Worm (Caenorhabditis elegans): ENCODE results near the gene T20D4.19.

T20D4.19 gene

DNA sequence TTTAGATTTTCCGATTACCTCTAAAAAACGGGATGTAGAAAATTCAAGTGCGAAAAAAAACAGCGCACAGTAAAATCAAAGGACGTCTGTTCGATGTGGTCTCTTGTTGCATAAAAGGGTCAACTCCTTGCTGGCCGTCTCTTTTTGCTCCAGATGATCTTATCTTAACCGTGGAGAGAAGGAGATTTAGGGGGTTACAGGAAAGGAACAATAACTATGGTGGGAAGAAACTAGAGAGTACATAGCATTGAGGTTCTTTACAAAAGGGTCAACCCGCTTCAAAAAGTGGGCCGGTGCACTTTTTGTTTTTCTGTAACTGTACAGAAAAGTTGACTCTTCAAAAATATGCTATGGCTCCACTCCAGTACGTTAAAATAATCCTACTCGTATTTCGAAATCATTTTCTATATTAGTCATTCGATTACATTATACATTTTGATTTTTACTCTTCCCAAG, at the start of gene T20D4.19, which contains the start of gene srj-9:
TSS of gene T20D4.19 (minus strand) at position 101 of the 456 bp plus-strand sequence.
TSS of gene srj-9 (plus strand) at position 406 of the 456 bp plus-strand sequence.
- no peak for TF ChIP-seq ces-1 (GFP tag; optimal IDR thresholded peaks at IDR 0.05)
- TF ChIP-seq ceh-90 (tag; optimal IDR thresholded peaks at IDR 0.05), result no peak
- no peak for TF ChIP-seq dpl-1 (GFP tag; optimal IDR thresholded peaks at IDR 0.05)
- TF ChIP-seq nhr-76 (tag; optimal IDR thresholded peaks at IDR 0.05), result no peak
- no peak for TF ChIP-seq grh-1 (GFP tag; IDR thresholded peaks at IDR 0.05)
- TF ChIP-seq nhr-12 (tag; optimal IDR thresholded peaks at IDR 0.05), result no peak
- no peak for TF ChIP-seq pqm-1 (tag; optimal IDR thresholded peaks at IDR 0.05)
- no peak for TF ChIP-seq elt-3 (tag; optimal IDR thresholded peaks at IDR 0.05)
- no peak for TF ChIP-seq C34B4.2 (tag; optimal IDR thresholded peaks at IDR 0.05)
- no peak for TF ChIP-seq unc-86 (tag; optimal IDR thresholded peaks at IDR 0.05)

DNA sequence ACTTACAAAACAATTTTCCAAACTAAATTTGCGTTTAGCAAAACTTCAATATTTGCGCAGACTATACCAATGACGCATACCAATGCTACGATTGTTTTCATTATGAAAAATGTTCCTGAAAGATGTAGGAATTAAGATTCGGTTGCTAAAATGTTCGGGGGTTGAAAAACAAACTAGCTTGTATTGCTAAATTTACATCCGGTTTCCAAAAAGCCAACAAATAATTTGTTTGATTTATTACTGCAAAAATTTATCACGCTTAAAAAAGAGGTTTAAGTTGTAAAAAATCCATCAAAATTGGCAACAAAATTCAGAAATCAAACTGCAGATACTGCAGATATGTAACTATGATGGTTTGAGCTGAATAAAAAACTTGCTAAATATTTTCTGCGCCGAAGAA, 48.9 kb upstream of the T20D4.19 start, which contains the start of gene srbc-30:
TSS of gene srbc-30 (minus strand) at position 101 of the 400 bp plus-strand sequence.
- TF ChIP-seq sup-37 (GFP tag; optimal IDR thresholded peaks at IDR 0.05) (no peak), nhr-76 (tag; optimal IDR thresholded peaks at IDR 0.05) (no peak), dpl-1 (GFP tag; optimal IDR thresholded peaks at IDR 0.05) (no peak), unc-62 (GFP tag; optimal IDR thresholded peaks at IDR 0.05) (no peak), isw-1 (GFP tag; IDR thresholded peaks at IDR 0.05) (no peak), nhr-28 (tag; optimal IDR thresholded peaks at IDR 0.05) (no peak), efl-1 (optimal IDR thresholded peaks at IDR 0.05) (no peak), efl-1 (GFP tag; optimal IDR thresholded peaks at IDR 0.05 in 1 of 2) (peak in 1 of 2 experiments; percentile 9), ces-1 (GFP tag; optimal IDR thresholded peaks at IDR 0.05) (no peak), lin-13 (GFP tag; optimal IDR thresholded peaks at IDR 0.05) (no peak)

DNA sequence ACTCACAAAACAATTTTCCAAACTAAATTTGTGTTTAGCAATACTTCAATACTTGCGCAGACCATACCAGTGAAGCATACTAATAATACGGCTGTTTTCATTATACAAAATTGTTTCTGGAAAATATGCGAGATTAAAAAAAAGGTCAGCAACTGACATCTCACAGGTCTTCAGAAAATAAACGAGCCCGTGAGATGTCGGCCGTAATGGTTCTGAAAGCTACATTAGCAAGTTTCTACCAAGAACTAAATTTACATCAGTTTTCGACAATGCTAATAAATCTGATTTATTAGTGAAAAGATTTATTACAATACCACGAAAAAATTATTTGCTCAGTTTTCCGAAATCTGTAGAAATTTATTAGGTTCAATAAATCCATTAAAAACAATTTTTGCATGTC, 46.1 kb upstream of the T20D4.19 start, which contains the start of gene srbc-31:
TSS of gene srbc-31 (minus strand) at position 101 of the 400 bp plus-strand sequence.
- no peak for TF ChIP-seq C16A3.4 (tag; optimal IDR thresholded peaks at IDR 0.05)
- TF ChIP-seq nhr-11 (tag; optimal IDR thresholded peaks at IDR 0.05), result no peak
- no peak for TF ChIP-seq nhr-12 (tag; optimal IDR thresholded peaks at IDR 0.05)
- no peak for TF ChIP-seq jun-1 (tag; optimal IDR thresholded peaks at IDR 0.05)
- TF ChIP-seq ama-1 (optimal IDR thresholded peaks at IDR 0.05), result no peak
- TF ChIP-seq efl-1 (optimal IDR thresholded peaks at IDR 0.05), result no peak
- TF ChIP-seq efl-1 (GFP tag; optimal IDR thresholded peaks at IDR 0.05 in 1 of 2), result peak in 1 of 2 experiments; percentile 68
- no peak for TF ChIP-seq nhr-28 (tag; optimal IDR thresholded peaks at IDR 0.05)

DNA sequence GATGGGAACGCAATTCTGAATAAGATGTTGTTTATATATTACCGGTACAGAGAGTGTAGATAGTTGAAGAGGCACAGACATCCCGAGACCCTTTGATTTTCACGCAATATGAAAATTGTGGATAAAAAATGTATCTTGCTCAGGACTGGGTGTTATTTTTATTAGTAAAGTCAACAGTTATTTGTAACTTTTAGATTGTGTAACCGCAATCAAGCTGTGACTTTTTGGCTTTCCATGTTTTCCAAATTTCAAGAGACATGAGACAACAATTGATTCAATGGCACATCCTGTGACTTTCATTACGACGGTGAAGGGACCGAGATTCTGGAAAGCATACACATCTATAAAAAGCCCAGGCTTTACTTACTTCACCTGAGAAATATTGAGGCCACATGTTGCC, 44.8 kb upstream of the T20D4.19 start:
- TF ChIP-seq nhr-71 (tag; optimal IDR thresholded peaks at IDR 0.05) (no peak), hlh-17 (GFP tag; optimal IDR thresholded peaks at IDR 0.05; ENCODE audit: borderline replicate concordance) (no peak), nhr-76 (tag; optimal IDR thresholded peaks at IDR 0.05) (no peak), isw-1 (GFP tag; IDR thresholded peaks at IDR 0.05) (no peak), ceh-90 (tag; optimal IDR thresholded peaks at IDR 0.05) (no peak), ets-5 (GFP tag; IDR thresholded peaks at IDR 0.05) (no peak), nhr-237 (tag; optimal IDR thresholded peaks at IDR 0.05) (no peak), pag-3 (tag; optimal IDR thresholded peaks at IDR 0.05; ENCODE audit: borderline replicate concordance, insufficient read depth) (no peak), unc-86 (tag; optimal IDR thresholded peaks at IDR 0.05) (no peak), nhr-47 (tag; optimal IDR thresholded peaks at IDR 0.05) (no peak), nhr-12 (tag; optimal IDR thresholded peaks at IDR 0.05) (no peak), tlp-1 (tag; optimal IDR thresholded peaks at IDR 0.05) (no peak), rnt-1 (tag; optimal IDR thresholded peaks at IDR 0.05) (no peak), nhr-90 (tag; optimal IDR thresholded peaks at IDR 0.05; ENCODE audit: poor library complexity) (no peak), efl-3 (GFP tag; optimal IDR thresholded peaks at IDR 0.05) (no peak), efl-1 (optimal IDR thresholded peaks at IDR 0.05) (no peak), efl-1 (GFP tag; optimal IDR thresholded peaks at IDR 0.05 in 1 of 2) (no peak), lin-35 (GFP tag; optimal IDR thresholded peaks at IDR 0.05) (no peak), nhr-28 (tag; optimal IDR thresholded peaks at IDR 0.05) (no peak)

DNA sequence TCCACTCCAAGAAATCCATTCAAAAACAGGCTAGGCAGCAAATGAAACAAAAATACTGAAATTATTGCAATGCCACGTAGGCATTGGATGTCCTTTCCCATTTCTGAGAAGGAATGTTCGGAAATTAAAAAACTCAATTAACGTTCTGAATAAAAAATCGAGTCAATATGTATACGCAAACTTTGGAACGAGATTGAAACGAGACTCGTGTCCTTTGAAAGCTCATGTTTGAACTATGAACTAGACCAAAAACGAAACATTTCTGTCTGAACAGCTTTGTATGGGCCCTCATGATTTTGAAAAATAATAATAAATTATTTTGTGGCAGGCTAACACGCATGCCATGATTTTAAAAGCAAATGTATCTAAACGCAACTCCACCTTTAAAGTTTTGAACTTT, 43.6 kb upstream of the T20D4.19 start, which contains the start of gene oac-2:
TSS of gene oac-2 (minus strand) at position 101 of the 400 bp plus-strand sequence.
- no peak for TF ChIP-seq fkh-4 (tag; optimal IDR thresholded peaks at IDR 0.05; ENCODE audit: borderline replicate concordance)
- TF ChIP-seq lin-14 (GFP tag; optimal IDR thresholded peaks at IDR 0.05), result no peak
- TF ChIP-seq jun-1 (tag; optimal IDR thresholded peaks at IDR 0.05), result no peak
- TF ChIP-seq nhr-76 (tag; optimal IDR thresholded peaks at IDR 0.05), result no peak
